Fruit fly (Drosophila melanogaster): ENCODE data around the gene Manf.

DNA sequence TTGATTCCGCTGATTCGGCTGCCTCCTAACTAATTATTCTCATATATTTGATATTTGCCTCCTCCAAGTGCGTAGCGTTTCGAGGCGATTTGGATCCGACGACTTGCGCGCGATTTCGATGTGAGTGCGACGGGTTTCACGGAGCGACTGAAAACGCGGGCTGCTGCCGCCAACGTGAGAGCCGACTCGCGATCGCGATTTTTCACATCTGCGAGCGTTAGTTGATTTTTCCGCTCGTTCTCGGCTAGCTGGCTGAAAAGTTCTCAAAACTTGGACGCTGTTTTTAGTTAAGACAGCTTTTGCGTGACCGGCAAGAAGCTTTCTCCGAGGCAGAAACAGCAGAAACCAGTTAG, 7.6 kb downstream of the Manf start, which contains the start of gene CG10311:
- TF ChIP-seq EcR (GFP tag; optimal IDR thresholded peaks at IDR 0.05) (no peak), psq (optimal IDR thresholded peaks at IDR 0.05) (no peak), Dll (optimal IDR thresholded peaks at IDR 0.05) (no peak), pan (optimal IDR thresholded peaks at IDR 0.05) (no peak)
